Worm (Caenorhabditis elegans): ENCODE data around the gene luc-7L.

DNA sequence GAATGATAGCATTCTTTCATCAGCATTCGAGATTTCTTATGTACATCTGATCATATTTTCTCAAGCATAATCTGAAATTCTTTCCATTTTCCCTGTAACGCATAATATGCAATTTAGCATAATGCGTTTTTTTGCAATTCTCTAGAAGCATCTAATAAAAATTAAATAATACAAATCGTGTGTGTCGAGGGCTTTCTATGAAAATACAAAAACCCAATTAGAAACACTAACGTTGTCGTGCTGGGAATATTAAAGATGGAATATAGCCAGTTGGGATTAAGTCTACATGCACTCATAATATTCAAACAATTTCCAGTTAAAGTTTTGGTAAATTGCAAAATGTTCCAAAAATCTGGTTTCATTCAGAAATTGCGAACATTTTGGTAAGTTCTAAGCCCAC, 22.7 kb downstream of the luc-7L start, which contains the start of gene F18A1.1:
- TF ChIP-seq W03F9.2 (tag; optimal IDR thresholded peaks at IDR 0.05), result no peak
- no peak for TF ChIP-seq him-1 (tag; optimal IDR thresholded peaks at IDR 0.05)
